Worm (Caenorhabditis elegans) whole organism, L4 larva: ENCODE results near the gene str-3.

Source experiments
- F49E8.2 ChIP-seq: sonication (generic microtip); optimal IDR thresholded peaks from 2 replicates; lab custom pipeline; 2016; ENCODE audit warnings: missing compliant biosample characterization, mild to moderate bottlenecking, missing genetic modification characterization, borderline replicate concordance
- ceh-20 ChIP-seq: fragments of 200-800 bp; sonication (Bioruptor generic); IDR thresholded peaks from 2 replicates; pipeline ENCODE4 v1.3.6; 2022; ENCODE audit warnings: missing genetic modification reagents, missing genetic modification characterization, missing compliant biosample characterization
- mdl-1 ChIP-seq, 2 experiments: fragments of 150-350 bp in 1 of 2; sonication (generic microtip) in 1 of 2; optimal IDR thresholded peaks; 2 replicates each; lab custom pipeline; 2014 to 2017; ENCODE audit warnings: missing biosample characterization in 2 of 2, missing genetic modification characterization in 2 of 2
- mdt-29 ChIP-seq: fragments of 200-800 bp; sonication (Bioruptor generic); IDR thresholded peaks from 2 replicates; pipeline ENCODE4 v1.3.6; 2022; ENCODE audit warnings: missing genetic modification reagents, missing genetic modification characterization, missing compliant biosample characterization

DNA sequence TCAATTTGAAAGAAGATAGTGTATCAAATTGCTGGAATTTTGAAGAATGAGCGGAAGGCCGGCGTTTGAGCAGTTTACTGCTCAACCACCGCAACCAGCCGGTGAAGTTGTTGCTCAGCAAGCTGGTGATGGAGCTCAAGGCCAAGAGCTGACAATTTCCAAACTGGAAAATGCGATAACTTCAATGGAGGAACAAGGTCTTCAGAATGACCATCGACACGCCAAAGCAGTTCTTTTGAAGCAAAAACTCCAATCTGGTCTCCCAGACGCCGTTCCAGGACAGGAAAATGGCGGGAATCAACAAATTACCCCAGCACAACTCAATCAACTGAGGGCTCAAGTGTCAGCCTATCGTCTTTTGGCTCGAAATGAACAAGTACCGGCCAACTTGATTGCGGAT lies 25.9 kb upstream of the str-3 start:
- no peak for TF ChIP-seq ceh-20 (GFP tag; lab: Robert Waterston, UW)
- no peak for TF ChIP-seq mdt-29 (GFP tag; lab: Robert Waterston, UW)
- no peak for TF ChIP-seq mdl-1 (tag; optimal IDR thresholded peaks at IDR 0.05; lab: Kevin White, UChicago)
- no peak for TF ChIP-seq F49E8.2 (tag; lab: Kevin White, UChicago)
